Fruit fly (Drosophila melanogaster) S2 (cell line): ENCODE results near the gene Taf9.

ENCODE experiments used
- CG8478 ChIP-seq: fragments of >200 bp; optimal IDR thresholded peaks from 2 replicates; lab custom pipeline; 2018
- CTCF ChIP-seq, 2 experiments: fragments of >200 bp; optimal IDR thresholded peaks; 2 replicates each; lab custom pipeline; 2018

- no peak for TF ChIP-seq CG8478 (lab: Kevin White, UChicago)
- no peak for TF ChIP-seq CTCF (optimal IDR thresholded peaks at IDR 0.05; lab: Kevin White, UChicago)
These were observed 23.1 kb downstream of the Taf9 start for dm6 chrX:17865103-17865502.
